Fruit fly (Drosophila melanogaster) whole organism, adult: ENCODE results near the gene eyg.

Experiments
- CG11617 ChIP-seq: fragments of 200-800 bp; sonication (Bioruptor generic); optimal IDR thresholded peaks from 2 replicates; lab custom pipeline; 2017; ENCODE audit warnings: mild to moderate bottlenecking, missing biosample characterization, missing genetic modification reagents, missing genetic modification characterization
- Crg-1 ChIP-seq: fragments of 200-800 bp; sonication (Bioruptor generic); optimal IDR thresholded peaks from 2 replicates; lab custom pipeline; 2016; ENCODE audit warnings: missing biosample characterization, missing genetic modification characterization

- TF ChIP-seq Crg-1 (GFP tag; lab: Kevin White, UChicago), result peak; percentile 12
- peak; percentile 58 for TF ChIP-seq CG11617 (GFP tag; lab: Kevin White, UChicago)
Observed at dm6 chr3L:12503865-12504650, 36.2 kb upstream of the eyg start, which contains the start of the genes CG10646 and vih.
